Fruit fly (Drosophila melanogaster): Measurements from ENCODE around the gene CG7443.

The CG7443 gene

dm6 chr3R:8355579-8355978, 31.5 kb downstream of the CG7443 start:
- TF ChIP-seq CG31441 (GFP tag; IDR thresholded peaks at IDR 0.05) (peak; percentile 76), CG12659 (GFP tag; optimal IDR thresholded peaks at IDR 0.05) (peak; percentile 96), CG17359 (tag; optimal IDR thresholded peaks at IDR 0.05) (peak; percentile 96), Pdp1 (GFP tag; optimal IDR thresholded peaks at IDR 0.05) (peak; percentile 96), Nf-YA (GFP tag; IDR thresholded peaks at IDR 0.05) (peak; percentile 91), Camta (GFP tag; optimal IDR thresholded peaks at IDR 0.05) (peak; percentile 96), CG2712 (tag; optimal IDR thresholded peaks at IDR 0.05) (peak; percentile 92), BEAF-32 (GFP tag; optimal IDR thresholded peaks at IDR 0.05) (no peak), Adf1 (GFP tag; IDR thresholded peaks at IDR 0.05) (peak; percentile 86), toy (GFP tag; IDR thresholded peaks at IDR 0.05) (peak; percentile 79), Optix (GFP tag; IDR thresholded peaks at IDR 0.05) (peak; percentile 55; the same call in 1 of the 3 replicates), dmrt99B (tag; optimal IDR thresholded peaks at IDR 0.05) (peak; percentile 94), CG12391 (tag; optimal IDR thresholded peaks at IDR 0.05) (peak; percentile 95), CG4360 (GFP tag; IDR thresholded peaks at IDR 0.05) (peak; percentile 63), CG7928 (GFP tag; optimal IDR thresholded peaks at IDR 0.05) (peak; percentile 79), CG10209 (GFP tag; optimal IDR thresholded peaks at IDR 0.05) (peak; percentile 94), Vsx1 (GFP tag; optimal IDR thresholded peaks at IDR 0.05) (peak; percentile 91), Oli (tag; optimal IDR thresholded peaks at IDR 0.05) (peak; percentile 93), gt (GFP tag; IDR thresholded peaks at IDR 0.05) (peak; percentile 69; the same call in 1 of the 2 replicates), Hmx (GFP tag; optimal IDR thresholded peaks at IDR 0.05) (peak; percentile 87), CG43689 (GFP tag; IDR thresholded peaks at IDR 0.05) (peak; percentile 76), CG11456 (GFP tag; IDR thresholded peaks at IDR 0.05) (peak; percentile 95), Dll (GFP tag; IDR thresholded peaks at IDR 0.05; ENCODE audit: partially characterized antibody) (no peak), Ets65A (GFP tag) (peak; percentile 100), CG1024 (GFP tag; IDR thresholded peaks at IDR 0.05) (peak; percentile 73), CG17829 (tag; optimal IDR thresholded peaks at IDR 0.05) (peak; percentile 88), phol (tag; optimal IDR thresholded peaks at IDR 0.05) (peak; percentile 91), CG11247 (GFP tag; IDR thresholded peaks at IDR 0.05) (peak; percentile 94), ssp (GFP tag; IDR thresholded peaks at IDR 0.05) (peak; percentile 83), CG4282 (GFP tag; optimal IDR thresholded peaks at IDR 0.05) (peak; percentile 89), ato (GFP tag; IDR thresholded peaks at IDR 0.05; ENCODE audit: partially characterized antibody) (no peak), CG9797 (GFP tag; optimal IDR thresholded peaks at IDR 0.05) (no peak), wdn (GFP tag; IDR thresholded peaks at IDR 0.05) (peak; percentile 97), CG3407 (GFP tag; optimal IDR thresholded peaks at IDR 0.05) (peak; percentile 87), HLHmδ (GFP tag; optimal IDR thresholded peaks at IDR 0.05) (no peak), CG14710 (tag; optimal IDR thresholded peaks at IDR 0.05) (peak; percentile 80), CG30020 (tag; optimal IDR thresholded peaks at IDR 0.05) (peak; percentile 17), CG9876 (GFP tag; optimal IDR thresholded peaks at IDR 0.05) (peak; percentile 91), eve (GFP tag; optimal IDR thresholded peaks at IDR 0.05) (no peak), aop (GFP tag; IDR thresholded peaks at IDR 0.05) (peak; percentile 69), kay (GFP tag; optimal IDR thresholded peaks at IDR 0.05) (peak; percentile 96), CG5180 (GFP tag; optimal IDR thresholded peaks at IDR 0.05) (peak; percentile 82), CG10274 (GFP tag; optimal IDR thresholded peaks at IDR 0.05) (peak; percentile 77), emc (GFP tag; optimal IDR thresholded peaks at IDR 0.05) (peak; percentile 93), CG17912 (GFP tag; optimal IDR thresholded peaks at IDR 0.05) (no peak), CG42726 (GFP tag; IDR thresholded peaks at IDR 0.05; ENCODE audit: partially characterized antibody) (no peak), CG1602 (GFP tag; optimal IDR thresholded peaks at IDR 0.05) (peak; percentile 88), Bteb2 (GFP tag; optimal IDR thresholded peaks at IDR 0.05) (peak; percentile 95), CG16815 (GFP tag; optimal IDR thresholded peaks at IDR 0.05) (peak; percentile 79), CG1832 (GFP tag; optimal IDR thresholded peaks at IDR 0.05) (no peak), bcd (GFP tag; optimal IDR thresholded peaks at IDR 0.05) (peak; percentile 93)
